Fruit fly (Drosophila melanogaster): ENCODE results near the gene Kah.

dm6 chr3L:589290-590281 lies 512 bp upstream of the Kah start:
- TF ChIP-seq Pif1A (GFP tag; optimal IDR thresholded peaks at IDR 0.05) (peak; percentile 88), CG8159 (tag; optimal IDR thresholded peaks at IDR 0.05) (peak; percentile 85), CG34367 (tag; optimal IDR thresholded peaks at IDR 0.05) (peak; percentile 84), CG8301 (tag; optimal IDR thresholded peaks at IDR 0.05) (peak; percentile 86), CG32121 (GFP tag; IDR thresholded peaks at IDR 0.05) (peak; percentile 92), rn (GFP tag; IDR thresholded peaks at IDR 0.05) (peak; percentile 88), fd96Ca (GFP tag; IDR thresholded peaks at IDR 0.05) (peak; percentile 94)
